Fruit fly (Drosophila melanogaster): Measurements from ENCODE around the gene Thor.

Gene Thor

dm6 chr2L:3439502-3439901 is 38.7 kb upstream of the Thor start (continued):
- TF ChIP-seq unpg (GFP tag; optimal IDR thresholded peaks at IDR 0.05), result peak; percentile 41
- no peak for TF ChIP-seq ERR (GFP tag; optimal IDR thresholded peaks at IDR 0.05)
- no peak for TF ChIP-seq Dp (GFP tag; optimal IDR thresholded peaks at IDR 0.05)
- TF ChIP-seq phol (tag; optimal IDR thresholded peaks at IDR 0.05), result peak; percentile 49
- TF ChIP-seq CG13123 (GFP tag; optimal IDR thresholded peaks at IDR 0.05), result no peak
- TF ChIP-seq MESR4 (GFP tag; optimal IDR thresholded peaks at IDR 0.05), result no peak
- TF ChIP-seq CG8359 (GFP tag; optimal IDR thresholded peaks at IDR 0.05; ENCODE audit: borderline replicate concordance), result no peak
- no peak for TF ChIP-seq corto (GFP tag; optimal IDR thresholded peaks at IDR 0.05)
- TF ChIP-seq CG14710 (tag; optimal IDR thresholded peaks at IDR 0.05), result peak; percentile 43
- peak; percentile 36; the same call in 1 of the 2 replicates for TF ChIP-seq CG31441 (GFP tag; IDR thresholded peaks at IDR 0.05)
- TF ChIP-seq CG10267 (tag; optimal IDR thresholded peaks at IDR 0.05), result peak; percentile 30
- TF ChIP-seq eve (GFP tag; optimal IDR thresholded peaks at IDR 0.05), result peak in 1 of 2 experiments; percentile 2
- no peak for TF ChIP-seq sc (optimal IDR thresholded peaks at IDR 0.05)
- peak; percentile 12 for TF ChIP-seq sc (GFP tag; optimal IDR thresholded peaks at IDR 0.05)
- no peak for TF ChIP-seq slbo (GFP tag; IDR thresholded peaks at IDR 0.05)
- no peak for TF ChIP-seq CG8944 (GFP tag; optimal IDR thresholded peaks at IDR 0.05)
- peak; percentile 14; the same call in 1 of the 3 replicates for TF ChIP-seq CG17361 (GFP tag; IDR thresholded peaks at IDR 0.05)
- TF ChIP-seq dmrt99B (tag; optimal IDR thresholded peaks at IDR 0.05), result peak; percentile 34
- no peak for TF ChIP-seq psq (GFP tag; optimal IDR thresholded peaks at IDR 0.05)
- TF ChIP-seq CG7839 (tag; optimal IDR thresholded peaks at IDR 0.05), result peak; percentile 16
- TF ChIP-seq sqz (GFP tag; optimal IDR thresholded peaks at IDR 0.05), result no peak
- TF ChIP-seq CG11093 (GFP tag; IDR thresholded peaks at IDR 0.05), result no peak
- TF ChIP-seq CG17829 (tag; optimal IDR thresholded peaks at IDR 0.05), result peak; percentile 36
- TF ChIP-seq Stat92E (GFP tag; optimal IDR thresholded peaks at IDR 0.05), result peak in 1 of 3 experiments; percentile 50
- TF ChIP-seq sens (GFP tag), result peak; percentile 83
- no peak for TF ChIP-seq lov (optimal IDR thresholded peaks at IDR 0.05)
- TF ChIP-seq lov (GFP tag; IDR thresholded peaks at IDR 0.05), result no peak
- peak; percentile 63 for TF ChIP-seq CG2712 (tag; optimal IDR thresholded peaks at IDR 0.05)
- TF ChIP-seq CG15601 (tag; optimal IDR thresholded peaks at IDR 0.05), result peak; percentile 64
- TF ChIP-seq Blimp-1 (GFP tag; optimal IDR thresholded peaks at IDR 0.05), result peak; percentile 44
- TF ChIP-seq CG12391 (tag; optimal IDR thresholded peaks at IDR 0.05), result peak; percentile 37
- TF ChIP-seq Xrp1 (GFP tag; IDR thresholded peaks at IDR 0.05), result peak; percentile 51
- no peak for TF ChIP-seq CG7271 (tag; optimal IDR thresholded peaks at IDR 0.05)
- TF ChIP-seq wek (GFP tag; optimal IDR thresholded peaks at IDR 0.05), result no peak
- no peak for TF ChIP-seq CG17186 (GFP tag; optimal IDR thresholded peaks at IDR 0.05)
- TF ChIP-seq Spps (tag; optimal IDR thresholded peaks at IDR 0.05), result peak; percentile 42
- no peak for TF ChIP-seq Abd-B (GFP tag; optimal IDR thresholded peaks at IDR 0.05)
- peak; percentile 27 for TF ChIP-seq CG2678 (tag; optimal IDR thresholded peaks at IDR 0.05)
- TF ChIP-seq lola (GFP tag; optimal IDR thresholded peaks at IDR 0.05), result peak in 1 of 3 experiments; percentile 70
- no peak for TF ChIP-seq kah (GFP tag; optimal IDR thresholded peaks at IDR 0.05)
- TF ChIP-seq Ssrp (tag; optimal IDR thresholded peaks at IDR 0.05), result peak; percentile 33
- TF ChIP-seq D (optimal IDR thresholded peaks at IDR 0.05), result no peak
- peak; percentile 11 for TF ChIP-seq D (GFP tag; optimal IDR thresholded peaks at IDR 0.05)
- no peak for TF ChIP-seq Oli (tag; optimal IDR thresholded peaks at IDR 0.05)
